Worm (Caenorhabditis elegans): ENCODE results near the gene cid-1.

DNA sequence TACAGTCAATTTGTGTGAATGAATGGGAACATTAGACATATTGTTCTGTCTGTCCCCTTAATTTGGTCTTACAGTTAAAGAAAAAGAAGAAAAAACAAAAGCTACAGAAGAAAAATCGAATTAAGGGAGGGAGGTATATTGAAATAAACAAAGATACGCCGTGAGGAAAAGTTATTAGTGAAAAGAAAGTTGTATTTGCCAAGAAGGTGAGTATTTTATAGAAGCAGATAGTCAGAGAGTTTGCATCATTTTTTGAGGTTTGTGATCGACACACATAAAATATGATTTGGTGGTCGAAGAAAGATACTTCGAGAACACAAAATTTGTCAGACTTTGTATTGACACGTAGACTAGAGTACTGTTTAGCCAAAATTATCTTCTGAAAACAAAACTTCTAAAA, 26.6 kb downstream of the cid-1 start:
- TF ChIP-seq snpc-4 (tag; optimal IDR thresholded peaks at IDR 0.05) (no peak), zag-1 (tag; optimal IDR thresholded peaks at IDR 0.05) (no peak), fkh-10 (GFP tag; optimal IDR thresholded peaks at IDR 0.05) (no peak), pha-4 (tag; optimal IDR thresholded peaks at IDR 0.05) (peak; percentile 68), ZK546.5 (tag; optimal IDR thresholded peaks at IDR 0.05) (no peak), nhr-11 (tag; optimal IDR thresholded peaks at IDR 0.05) (no peak), egl-27 (tag; optimal IDR thresholded peaks at IDR 0.05) (no peak), ztf-11 (tag; optimal IDR thresholded peaks at IDR 0.05) (no peak), unc-62 (GFP tag; optimal IDR thresholded peaks at IDR 0.05) (no peak), nhr-237 (tag; optimal IDR thresholded peaks at IDR 0.05) (no peak)

Data from whole organism, L3 larva.